Fruit fly (Drosophila melanogaster): Measurements from ENCODE around the gene CG13014.

Gene CG13014

DNA sequence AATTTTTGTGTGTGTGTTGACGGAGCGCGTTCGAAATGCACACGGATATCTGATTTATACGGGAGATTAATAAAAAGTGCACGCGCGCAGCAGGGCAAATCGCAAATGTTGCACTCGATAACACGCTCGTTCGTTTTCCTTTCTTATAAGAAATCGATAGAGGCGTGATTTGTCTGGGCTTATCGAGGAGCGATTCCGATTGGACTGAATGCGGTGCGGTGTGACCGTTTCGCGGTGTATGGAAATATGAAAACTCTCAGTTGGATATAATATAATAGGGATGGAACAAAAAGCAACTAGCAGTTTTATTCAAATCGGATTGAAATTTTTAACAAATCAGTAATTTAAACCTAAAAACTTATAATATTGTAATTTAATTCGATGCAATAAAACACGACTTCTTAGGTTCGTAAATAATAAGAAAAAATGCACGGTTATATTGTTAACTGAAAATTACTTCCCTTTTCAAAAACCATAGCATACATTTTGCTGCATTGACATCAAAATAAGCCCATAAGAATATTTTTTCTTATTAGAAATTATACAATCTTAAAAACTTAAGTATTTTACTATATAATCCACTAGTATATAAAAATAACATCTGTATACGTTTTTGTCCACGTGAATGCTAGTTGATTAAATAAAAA is 529 bp upstream of the CG13014 start, which contains the start of gene CanA-14F (continued):
- TF ChIP-seq al (GFP tag; IDR thresholded peaks at IDR 0.05): 0 out of 2 replicates have a peak, but pooled peaks have one; percentile 5
- peak; percentile 62; the same call in 1 of the 2 replicates for TF ChIP-seq onecut (GFP tag; IDR thresholded peaks at IDR 0.05)
- peak; percentile 66 for TF ChIP-seq Myb (GFP tag; optimal IDR thresholded peaks at IDR 0.05)
- TF ChIP-seq gem (tag; optimal IDR thresholded peaks at IDR 0.05): peak; percentile 19

DNA sequence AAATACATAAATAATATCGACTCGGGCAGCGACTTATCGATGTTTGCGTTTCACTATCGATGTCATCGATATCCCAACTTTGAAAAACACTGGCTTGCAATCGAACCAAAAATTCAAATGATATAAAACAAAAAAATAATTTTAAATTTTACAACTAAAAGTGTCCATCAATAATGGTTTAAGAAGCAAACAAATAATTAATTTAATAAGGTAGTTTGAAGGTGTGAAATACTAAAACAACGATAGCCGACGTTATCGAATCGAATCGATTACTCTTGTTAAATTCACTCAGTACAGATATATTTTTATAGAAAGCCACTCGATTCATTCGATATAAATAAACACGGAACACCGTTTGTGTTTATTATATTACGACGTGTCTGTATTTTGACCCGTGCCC is 5.7 kb downstream of the CG13014 start, which contains the start of the genes SMC3 and Ubc7:
Gene SMC3 (minus strand): TSS at position 22 of the 400 bp plus-strand sequence.
Gene Ubc7 (plus strand): TSS at position 260 of the 400 bp plus-strand sequence.
- TF ChIP-seq CG1529 (GFP tag; optimal IDR thresholded peaks at IDR 0.05) (no peak), CG11695 (GFP tag; IDR thresholded peaks at IDR 0.05) (no peak), Abd-B (GFP tag; optimal IDR thresholded peaks at IDR 0.05) (no peak), wor (GFP tag; IDR thresholded peaks at IDR 0.05) (no peak), sens (GFP tag) (peak; percentile 79), MTF-1 (GFP tag; optimal IDR thresholded peaks at IDR 0.05; ENCODE audit: borderline replicate concordance) (no peak), CG15514 (GFP tag; optimal IDR thresholded peaks at IDR 0.05) (peak; percentile 45), Gsc (GFP tag; IDR thresholded peaks at IDR 0.05) (no peak), stwl (tag; optimal IDR thresholded peaks at IDR 0.05) (peak; percentile 78), gcm (GFP tag; optimal IDR thresholded peaks at IDR 0.05) (no peak), h (optimal IDR thresholded peaks at IDR 0.05) (no peak), HLH4C (GFP tag; IDR thresholded peaks at IDR 0.05; ENCODE audit: partially characterized antibody) (peak; percentile 98), Dip3 (GFP tag; optimal IDR thresholded peaks at IDR 0.05) (no peak), CG17568 (GFP tag; optimal IDR thresholded peaks at IDR 0.05) (no peak), amos (GFP tag; IDR thresholded peaks at IDR 0.05; ENCODE audit: partially characterized antibody) (peak; percentile 82), CG7786 (GFP tag; optimal IDR thresholded peaks at IDR 0.05) (no peak), CG12942 (GFP tag; optimal IDR thresholded peaks at IDR 0.05) (no peak), CG2712 (tag; optimal IDR thresholded peaks at IDR 0.05) (peak; percentile 26), CG2120 (GFP tag; optimal IDR thresholded peaks at IDR 0.05) (no peak), cg (GFP tag; optimal IDR thresholded peaks at IDR 0.05) (no peak), CG16813 (GFP tag; IDR thresholded peaks at IDR 0.05; ENCODE audit: partially characterized antibody) (peak; percentile 95), Antp (GFP tag; optimal IDR thresholded peaks at IDR 0.05) (no peak), CG17385 (GFP tag; optimal IDR thresholded peaks at IDR 0.05) (no peak), fd64A (GFP tag; optimal IDR thresholded peaks at IDR 0.05) (no peak), repo (GFP tag; optimal IDR thresholded peaks at IDR 0.05) (no peak), CG10209 (GFP tag; optimal IDR thresholded peaks at IDR 0.05) (no peak), CkIIα-i1 (GFP tag; IDR thresholded peaks at IDR 0.05) (no peak), CG16779 (GFP tag; IDR thresholded peaks at IDR 0.05) (no peak), Hr39 (optimal IDR thresholded peaks at IDR 0.05) (no peak), peb (GFP tag; IDR thresholded peaks at IDR 0.05) (no peak), B-H1 (GFP tag; IDR thresholded peaks at IDR 0.05) (no peak), pzg (GFP tag; optimal IDR thresholded peaks at IDR 0.05) (peak; percentile 28), trem (tag; optimal IDR thresholded peaks at IDR 0.05) (peak; percentile 45), CG13287 (GFP tag; IDR thresholded peaks at IDR 0.05; ENCODE audit: partially characterized antibody) (peak; percentile 93), nmo (GFP tag; optimal IDR thresholded peaks at IDR 0.05) (peak; percentile 16), Rx (GFP tag; IDR thresholded peaks at IDR 0.05) (no peak), Eip74EF (GFP tag; optimal IDR thresholded peaks at IDR 0.05) (no peak), E2f2 (GFP tag; IDR thresholded peaks at IDR 0.05) (peak; percentile 29; the same call in 1 of the 2 replicates), gfzf (GFP tag; optimal IDR thresholded peaks at IDR 0.05) (no peak), CG16815 (GFP tag; optimal IDR thresholded peaks at IDR 0.05) (no peak), HLHmδ (GFP tag; optimal IDR thresholded peaks at IDR 0.05) (no peak), schlank (tag; optimal IDR thresholded peaks at IDR 0.05) (no peak), mld (GFP tag; IDR thresholded peaks at IDR 0.05; ENCODE audit: partially characterized antibody) (peak; percentile 88; the same call in 2 of the 3 replicates), pum (GFP tag; optimal IDR thresholded peaks at IDR 0.05) (no peak)

Data from whole organism, embryonic.